Worm (Caenorhabditis elegans): ENCODE measurements around the gene Y37D8A.16.

ce11 chrIII:12910365-12910764 lies 8.1 kb downstream of the Y37D8A.16 start, which contains the start of gene flp-14:
- TF ChIP-seq lin-39 (tag; optimal IDR thresholded peaks at IDR 0.05) = no peak
- no peak for TF ChIP-seq unc-62 (GFP tag; optimal IDR thresholded peaks at IDR 0.05)
- no peak for TF ChIP-seq ceh-82 (tag; optimal IDR thresholded peaks at IDR 0.05)
- TF ChIP-seq mml-1 (tag; optimal IDR thresholded peaks at IDR 0.05) = no peak
- no peak for TF ChIP-seq ztf-4 (tag; optimal IDR thresholded peaks at IDR 0.05)
- no peak for TF ChIP-seq snpc-4 (tag; optimal IDR thresholded peaks at IDR 0.05)
- TF ChIP-seq jun-1 (tag; optimal IDR thresholded peaks at IDR 0.05) = no peak
- no peak for TF ChIP-seq lin-15B (tag; optimal IDR thresholded peaks at IDR 0.05)
- no peak for TF ChIP-seq nhr-11 (tag; optimal IDR thresholded peaks at IDR 0.05)
